Worm (Caenorhabditis elegans) whole organism, mixed stage, embryonic: Measurements from ENCODE around the gene mks-2.

Source experiments
- cnd-1 ChIP-seq: fragments of 200-800 bp; sonication (Bioruptor generic); optimal IDR thresholded peaks from 2 replicates; lab custom pipeline; 2018; ENCODE audit warnings: mild to moderate bottlenecking, missing genetic modification characterization, missing compliant biosample characterization
- nhr-12 ChIP-seq: fragments of 150-350 bp; optimal IDR thresholded peaks from 2 replicates; lab custom pipeline; 2014; ENCODE audit warnings: missing biosample characterization, missing genetic modification characterization
- nhr-76 ChIP-seq: sonication (generic microtip); optimal IDR thresholded peaks from 2 replicates; lab custom pipeline; 2017; ENCODE audit warnings: missing biosample characterization, missing genetic modification characterization
- pha-4 ChIP-seq: fragments of 150-350 bp; optimal IDR thresholded peaks from 2 replicates; lab custom pipeline; 2018; ENCODE audit warnings: missing biosample characterization, missing genetic modification reagents, missing genetic modification characterization

- TF ChIP-seq nhr-12 (tag; lab: Kevin White, UChicago) (no peak), nhr-76 (tag; lab: Kevin White, UChicago) (no peak), cnd-1 (tag; lab: Kevin White, UChicago) (no peak), pha-4 (tag; lab: Kevin White, UChicago) (no peak)
Measured at ce11 chrII:6223755-6224154, 4.5 kb upstream of the mks-2 start.
